Worm (Caenorhabditis elegans) whole organism, L3 larva: ENCODE results near the gene F28F9.2.

ENCODE experiments used
- aly-2 ChIP-seq: fragments of 150-350 bp; optimal IDR thresholded peaks from 2 replicates; lab custom pipeline; 2014; ENCODE audit warnings: missing biosample characterization, missing genetic modification characterization
- lin-15B ChIP-seq: fragments of 150-350 bp; optimal IDR thresholded peaks from 2 replicates; lab custom pipeline; 2014; ENCODE audit warnings: missing biosample characterization, missing genetic modification characterization
- lin-39 ChIP-seq: fragments of 150-350 bp; optimal IDR thresholded peaks from 2 replicates; lab custom pipeline; 2018; ENCODE audit warnings: missing biosample characterization, missing genetic modification reagents, missing genetic modification characterization
- lsy-12 ChIP-seq: sonication (generic microtip); optimal IDR thresholded peaks from 2 replicates; lab custom pipeline; 2016; ENCODE audit warnings: mild to moderate bottlenecking, missing genetic modification characterization, missing compliant biosample characterization
- nhr-237 ChIP-seq: fragments of 150-350 bp; optimal IDR thresholded peaks from 2 replicates; lab custom pipeline; 2014; ENCODE audit warnings: missing biosample characterization, missing genetic modification characterization
- snpc-4 ChIP-seq: fragments of 150-350 bp; optimal IDR thresholded peaks from 2 replicates; lab custom pipeline; 2014; ENCODE audit warnings: missing biosample characterization, missing genetic modification characterization
- tbx-2 ChIP-seq: sonication (generic microtip); optimal IDR thresholded peaks from 2 replicates; lab custom pipeline; 2016; ENCODE audit warnings: mild to moderate bottlenecking, missing genetic modification characterization, missing compliant biosample characterization
- unc-62 ChIP-seq: fragments of 150-350 bp; sonication (generic microtip); optimal IDR thresholded peaks from 4 replicates; lab custom pipeline; 2014; ENCODE audit warnings: missing biosample characterization, missing genetic modification reagents, missing genetic modification characterization
- ztf-11 ChIP-seq: fragments of 150-350 bp; optimal IDR thresholded peaks from 2 replicates; lab custom pipeline; 2014; ENCODE audit warnings: missing biosample characterization, missing genetic modification characterization

ce11 chrIV:3835065-3835464 lies 4.5 kb upstream of the F28F9.2 start, which contains the start of gene cal-3:
- TF ChIP-seq lin-39, result no peak
- no peak for TF ChIP-seq ztf-11
- no peak for TF ChIP-seq lin-15B (tag; lab: Kevin White, UChicago)
- TF ChIP-seq tbx-2 (tag; lab: Kevin White, UChicago), result no peak
- no peak for TF ChIP-seq nhr-237 (tag; lab: Kevin White, UChicago)
- no peak for TF ChIP-seq snpc-4 (tag; lab: Kevin White, UChicago)
- TF ChIP-seq unc-62 (GFP tag; lab: Kevin White, UChicago), result no peak
- TF ChIP-seq lsy-12 (tag; lab: Kevin White, UChicago), result no peak
- no peak for TF ChIP-seq aly-2 (tag; lab: Kevin White, UChicago)
